Worm (Caenorhabditis elegans): ENCODE results near the gene K08D8.4.

- TF ChIP-seq pag-3 (tag; optimal IDR thresholded peaks at IDR 0.05; ENCODE audit: borderline replicate concordance) = no peak
- no peak for TF ChIP-seq ama-1 (optimal IDR thresholded peaks at IDR 0.05)
- no peak for TF ChIP-seq hlh-30 (tag; optimal IDR thresholded peaks at IDR 0.05; ENCODE audit: insufficient read depth)
These were observed 38.3 kb downstream of the K08D8.4 start, which contains the start of gene clec-187 for ce11 chrIV:12871445-12871947.

All from whole organism, late embryonic.